Fruit fly (Drosophila melanogaster) Kc167 (cell line): ENCODE data around the gene SmD2.

Experiments used
- Myc ChIP-seq: fragments of >200 bp; optimal IDR thresholded peaks from 2 replicates; lab custom pipeline; 2017; ENCODE audit warnings: missing external identifiers
- Sin3A ChIP-seq: fragments of >200 bp; optimal IDR thresholded peaks from 2 replicates; lab custom pipeline; 2018; ENCODE audit warnings: missing external identifiers
- h ChIP-seq: fragments of >200 bp; optimal IDR thresholded peaks from 3 replicates; lab custom pipeline; 2018; ENCODE audit warnings: missing external identifiers
- insv ChIP-seq: fragments of >200 bp; optimal IDR thresholded peaks from 3 replicates; lab custom pipeline; 2018; ENCODE audit warnings: missing external identifiers
- psq ChIP-seq: fragments of >200 bp; optimal IDR thresholded peaks from 2 replicates; lab custom pipeline; 2017; ENCODE audit warnings: missing external identifiers
- ttk ChIP-seq: sonication (Bioruptor generic); optimal IDR thresholded peaks from 2 replicates; lab custom pipeline; 2017; ENCODE audit warnings: missing external identifiers

The SmD2 gene

DNA sequence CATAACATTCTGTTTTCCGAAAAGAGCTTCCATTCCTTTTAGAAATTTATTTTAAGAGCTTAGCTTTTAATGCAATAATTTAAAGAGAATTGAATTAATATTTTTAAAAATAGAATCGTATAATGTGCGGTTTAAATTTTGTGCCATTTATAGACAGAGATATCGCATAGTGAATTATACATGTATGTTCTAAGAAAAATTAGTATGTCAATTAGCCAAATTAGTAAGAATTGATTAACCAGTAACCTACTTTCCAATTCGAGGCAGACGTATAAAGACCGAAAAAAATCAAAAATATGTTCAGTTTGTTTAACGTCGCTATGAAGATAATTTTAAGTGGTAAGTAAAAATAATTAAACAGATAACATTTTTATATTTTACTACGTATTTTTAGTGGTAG is 36.0 kb downstream of the SmD2 start, which contains the start of gene CG31560:
Gene CG31560, plus strand, starts transcription at position 301 of the 400 bp plus-strand sequence.
- TF ChIP-seq Myc (lab: Kevin White, UChicago) (no peak), h (lab: Kevin White, UChicago) (no peak), psq (lab: Kevin White, UChicago) (no peak), ttk (lab: Kevin White, UChicago) (no peak), insv (no peak)

DNA sequence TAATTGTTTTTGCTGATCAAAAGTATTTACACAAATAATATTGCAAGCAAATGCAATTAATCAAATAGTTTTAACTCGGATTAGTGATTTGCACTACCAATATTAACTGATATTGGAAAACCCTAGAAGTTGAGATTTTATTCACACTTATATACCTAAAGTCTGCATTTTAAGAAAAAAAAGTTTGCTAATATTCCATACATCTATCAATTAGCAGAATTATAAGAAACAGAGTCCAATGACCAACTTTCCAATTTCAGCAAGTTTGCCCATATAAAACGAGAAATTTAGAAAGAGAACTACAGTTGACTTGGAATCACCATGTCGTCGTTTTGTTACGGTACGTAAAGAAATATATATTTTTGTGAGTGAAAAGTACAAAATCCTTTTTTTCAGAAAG is 39.1 kb downstream of the SmD2 start, which contains the start of gene CG46026:
Gene CG46026, plus strand, starts transcription at position 301 of the 400 bp plus-strand sequence.
- no peak for TF ChIP-seq psq (lab: Kevin White, UChicago)
- no peak for TF ChIP-seq Myc (lab: Kevin White, UChicago)
- TF ChIP-seq ttk (lab: Kevin White, UChicago), result no peak
- TF ChIP-seq h (lab: Kevin White, UChicago), result no peak

DNA sequence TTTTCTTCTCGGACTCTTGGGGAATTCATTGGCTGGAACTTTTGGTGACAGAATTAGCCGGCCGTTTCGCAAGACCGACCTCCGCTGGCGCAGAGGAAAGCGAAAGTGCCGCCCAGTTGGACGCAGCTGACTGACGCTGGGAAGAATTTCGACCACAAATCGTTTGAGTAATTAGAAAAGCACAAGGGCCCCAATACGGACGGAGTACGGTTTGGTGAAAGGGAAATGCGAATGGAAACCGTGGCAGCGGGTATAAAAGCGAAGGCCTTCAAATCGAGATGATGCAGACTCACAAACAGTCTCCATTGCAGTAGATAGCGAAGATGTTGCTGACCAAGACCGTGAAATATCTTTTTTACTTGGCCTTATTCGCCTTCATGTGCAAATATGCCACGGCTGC is 40.8 kb downstream of the SmD2 start, which contains the start of gene Osi16:
Gene Osi16, plus strand, starts transcription at position 301 of the 400 bp plus-strand sequence.
- TF ChIP-seq h (lab: Kevin White, UChicago), result no peak
- TF ChIP-seq Myc (lab: Kevin White, UChicago), result no peak

DNA sequence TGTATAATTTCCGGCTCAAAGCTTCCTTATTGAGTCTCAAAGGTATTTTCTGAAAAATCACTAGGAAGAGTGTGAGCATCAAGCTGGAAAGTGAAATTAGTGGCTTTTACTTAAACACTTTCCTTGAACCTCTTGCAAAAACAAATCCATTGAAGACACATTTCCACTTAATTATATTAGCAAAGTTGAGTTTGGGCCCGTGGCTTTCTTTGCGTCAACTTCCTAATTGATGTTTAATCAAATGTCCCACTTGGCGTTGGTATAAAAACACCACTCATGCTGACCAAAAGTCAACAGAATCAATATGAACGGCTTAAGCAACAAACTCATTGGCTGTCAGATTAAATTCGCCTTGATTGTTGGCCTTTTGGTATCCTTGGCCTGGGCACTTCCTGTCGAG is 42.0 kb downstream of the SmD2 start, which contains the start of gene CG46396:
Gene CG46396, plus strand, starts transcription at position 301 of the 400 bp plus-strand sequence.
- no peak for TF ChIP-seq Sin3A
- no peak for TF ChIP-seq h (lab: Kevin White, UChicago)
- no peak for TF ChIP-seq Myc (lab: Kevin White, UChicago)
- no peak for TF ChIP-seq insv
- TF ChIP-seq ttk (lab: Kevin White, UChicago), result no peak
- no peak for TF ChIP-seq psq (lab: Kevin White, UChicago)

DNA sequence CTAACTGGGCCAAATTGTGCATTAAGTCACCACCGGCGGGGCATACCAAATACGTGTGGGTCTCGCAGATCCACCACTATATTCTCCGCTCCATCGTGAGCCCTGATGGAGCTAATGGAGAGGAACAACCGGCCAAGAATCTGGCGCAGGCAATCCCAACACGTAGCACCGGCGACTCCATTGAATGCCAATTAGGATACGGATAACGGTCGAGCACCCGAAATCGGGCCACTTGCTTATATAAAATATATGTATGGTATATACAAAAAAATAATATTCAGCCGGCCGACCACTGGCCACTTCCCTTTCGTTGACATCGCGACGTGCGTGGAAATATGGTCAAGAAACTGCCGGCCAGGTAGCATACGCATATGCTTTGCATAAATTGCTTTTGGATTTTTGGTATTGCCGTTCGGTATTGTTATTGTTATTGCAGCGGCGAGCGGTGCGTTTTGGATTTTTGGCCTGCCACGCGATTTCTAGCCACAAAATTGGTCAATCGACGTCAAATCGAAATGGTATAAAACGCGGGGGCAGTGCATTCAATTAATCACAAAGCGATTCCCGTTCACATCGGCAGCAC is 44.4 kb downstream of the SmD2 start, which contains the start of gene Osi15:
Gene Osi15, plus strand, starts transcription at position 548 of the 583 bp plus-strand sequence.
- TF ChIP-seq Myc (lab: Kevin White, UChicago), result no peak
- TF ChIP-seq h (lab: Kevin White, UChicago), result no peak
- no peak for TF ChIP-seq Sin3A
- TF ChIP-seq psq (lab: Kevin White, UChicago), result no peak
- TF ChIP-seq insv, result no peak
- TF ChIP-seq ttk (lab: Kevin White, UChicago), result no peak

DNA sequence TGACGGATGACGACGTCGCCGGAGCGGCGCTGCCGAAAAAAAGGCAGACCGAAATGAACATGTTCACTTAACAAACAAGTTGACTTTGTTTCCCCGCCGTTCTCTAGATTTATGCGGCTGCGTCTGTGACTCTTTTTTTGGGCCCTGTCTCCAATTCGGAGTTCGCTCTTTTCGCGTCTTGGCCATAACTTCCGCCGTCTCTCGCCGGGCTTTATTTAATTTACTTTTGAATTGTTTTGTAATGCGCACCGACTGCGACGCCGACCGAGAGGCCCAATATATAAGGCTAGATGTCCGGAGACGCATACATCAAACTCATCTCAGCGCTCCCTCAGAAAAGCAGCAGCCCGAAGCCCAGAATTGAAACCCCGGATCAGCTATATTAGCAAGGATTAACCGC is 46.9 kb downstream of the SmD2 start, which contains the start of gene Osi14:
Gene Osi14, plus strand, starts transcription at position 301 of the 400 bp plus-strand sequence.
- TF ChIP-seq h (lab: Kevin White, UChicago) (no peak), Sin3A (no peak)

DNA sequence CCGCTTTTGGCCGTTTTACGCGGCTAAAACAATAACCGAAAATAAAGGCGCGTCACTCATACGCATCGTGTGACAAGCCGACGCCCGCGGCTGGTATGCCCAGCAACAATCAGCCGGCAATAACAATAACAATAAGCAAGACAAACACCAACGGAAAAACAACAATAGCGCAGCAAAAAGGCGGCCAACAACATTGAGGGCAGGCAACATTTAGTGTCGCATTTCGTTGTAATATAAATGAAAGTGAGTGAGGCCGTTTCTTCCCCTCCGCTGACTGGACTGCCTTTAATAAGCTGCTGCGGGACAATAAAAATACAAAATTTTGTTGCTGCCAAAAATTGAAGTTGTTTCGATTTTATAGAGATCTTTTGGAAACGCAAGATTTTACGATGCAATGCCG is 48.5 kb downstream of the SmD2 start:
- no peak for TF ChIP-seq Sin3A
- no peak for TF ChIP-seq insv
- no peak for TF ChIP-seq ttk (lab: Kevin White, UChicago)
- no peak for TF ChIP-seq Myc (lab: Kevin White, UChicago)
- no peak for TF ChIP-seq h (lab: Kevin White, UChicago)
- TF ChIP-seq psq (lab: Kevin White, UChicago), result no peak
